Fruit fly (Drosophila melanogaster) whole organism, wandering third instar larva: ENCODE results near the gene Sec16.
A peak's percentile ranks its signal among the peaks of the same experiment; 100 is the strongest.

Experiments used
- Abd-B ChIP-seq: fragments of >200 bp; optimal IDR thresholded peaks from 2 replicates; lab custom pipeline; 2017; ENCODE audit warnings: missing biosample characterization, missing genetic modification characterization
- CG32264 ChIP-seq: fragments of 200-800 bp; sonication (Bioruptor generic); optimal IDR thresholded peaks from 2 replicates; lab custom pipeline; 2016; ENCODE audit warnings: missing biosample characterization, missing genetic modification characterization
- CG9705 ChIP-seq: fragments of 200-800 bp; sonication (Bioruptor generic); optimal IDR thresholded peaks from 2 replicates; lab custom pipeline; 2018; ENCODE audit warnings: missing biosample characterization, mild to moderate bottlenecking, missing genetic modification characterization
- Dif ChIP-seq: fragments of 200-275, 200-300 bp; sonication (Bioruptor generic); optimal IDR thresholded peaks from 2 replicates; lab custom pipeline; 2018; ENCODE audit warnings: missing biosample characterization, missing genetic modification characterization; ENCODE audit not compliant: partially characterized antibody
- GATAd ChIP-seq: sonication (Bioruptor generic); optimal IDR thresholded peaks from 2 replicates; lab custom pipeline; 2016; ENCODE audit warnings: missing biosample characterization, missing genetic modification characterization
- HLH106 ChIP-seq: fragments of 200-800 bp; optimal IDR thresholded peaks from 3 replicates; lab custom pipeline; 2019; ENCODE audit warnings: missing biosample characterization, mild to moderate bottlenecking, missing genetic modification characterization, moderate library complexity
- Hr78 ChIP-seq: fragments of >200 bp; optimal IDR thresholded peaks from 2 replicates; lab custom pipeline; 2017; ENCODE audit warnings: missing biosample characterization, missing genetic modification characterization
- Jra ChIP-seq: sonication (Bioruptor generic); optimal IDR thresholded peaks from 2 replicates; lab custom pipeline; 2016; ENCODE audit warnings: missing biosample characterization, missing genetic modification characterization
- Mio ChIP-seq: sonication (Bioruptor generic); optimal IDR thresholded peaks from 2 replicates; lab custom pipeline; 2016; ENCODE audit warnings: missing biosample characterization, missing genetic modification characterization
- Myc ChIP-seq: fragments of >200 bp; optimal IDR thresholded peaks from 2 replicates; lab custom pipeline; 2017
- N ChIP-seq: fragments of >200 bp; optimal IDR thresholded peaks from 2 replicates; lab custom pipeline; 2018; ENCODE audit warnings: missing biosample characterization, missing external identifiers, missing genetic modification characterization
- OdsH ChIP-seq: fragments of 200-800 bp; sonication (Bioruptor generic); optimal IDR thresholded peaks from 2 replicates; lab custom pipeline; 2016; ENCODE audit warnings: missing biosample characterization, mild to moderate bottlenecking, missing genetic modification characterization
- Rel ChIP-seq, 2 experiments: fragments of 200-800 bp; sonication (Bioruptor generic) in 1 of 2; optimal IDR thresholded peaks; 2 replicates in 1 of 2; 3 replicates in 1 of 2; lab custom pipeline; 2016 to 2019; ENCODE audit warnings: mild to moderate bottlenecking in 2 of 2, missing biosample characterization in 2 of 2, missing genetic modification characterization in 2 of 2, moderate library complexity in 1 of 2
- Sp1 ChIP-seq: fragments of 200-800 bp; sonication (Bioruptor generic); optimal IDR thresholded peaks from 3 replicates; lab custom pipeline; 2019; ENCODE audit warnings: missing biosample characterization, mild to moderate bottlenecking, missing genetic modification characterization, moderate library complexity
- Vsx2 ChIP-seq: fragments of 200-300, 225-300 bp; sonication (Bioruptor generic); optimal IDR thresholded peaks from 2 replicates; lab custom pipeline; 2018; ENCODE audit warnings: missing biosample characterization, missing genetic modification characterization; ENCODE audit not compliant: partially characterized antibody
- br ChIP-seq: fragments of 200-800 bp; sonication (Bioruptor generic); optimal IDR thresholded peaks from 2 replicates; lab custom pipeline; 2016; ENCODE audit warnings: missing biosample characterization, missing genetic modification characterization
- brk ChIP-seq: fragments of 200-800 bp; sonication (Bioruptor generic); optimal IDR thresholded peaks from 2 replicates; lab custom pipeline; 2016; ENCODE audit warnings: missing biosample characterization, mild to moderate bottlenecking, missing genetic modification characterization
- dl ChIP-seq, 2 experiments: fragments of 175-275, 200-275 bp in 1 of 2; fragments of 200-275 bp in 1 of 2; sonication (Bioruptor generic); optimal IDR thresholded peaks; lab custom pipeline; 2018; ENCODE audit warnings: mild to moderate bottlenecking in 2 of 2, missing biosample characterization in 2 of 2, missing genetic modification characterization in 2 of 2, moderate library complexity in 2 of 2; ENCODE audit not compliant: partially characterized antibody in 2 of 2, insufficient read depth in 1 of 2
- ey ChIP-seq: fragments of 200-800 bp; sonication (Bioruptor generic); optimal IDR thresholded peaks from 2 replicates; lab custom pipeline; 2016; ENCODE audit warnings: missing biosample characterization, missing genetic modification characterization
- foxo ChIP-seq, 2 experiments: fragments of 200-800 bp; sonication (Bioruptor generic); optimal IDR thresholded peaks; 2 replicates in 1 of 2; 3 replicates in 1 of 2; lab custom pipeline; 2016 to 2017; ENCODE audit warnings: missing biosample characterization in 2 of 2, missing genetic modification characterization in 2 of 2
- fru ChIP-seq: fragments of 200-800 bp; sonication (Bioruptor generic); optimal IDR thresholded peaks from 3 replicates; lab custom pipeline; 2016; ENCODE audit warnings: missing biosample characterization, mild to moderate bottlenecking, missing genetic modification characterization
- h ChIP-seq: fragments of 200-800 bp; sonication (Bioruptor generic); optimal IDR thresholded peaks from 3 replicates; lab custom pipeline; 2016; ENCODE audit warnings: missing biosample characterization, mild to moderate bottlenecking, missing genetic modification characterization
- jim ChIP-seq: fragments of 175-275, 200-325 bp; sonication (Bioruptor generic); optimal IDR thresholded peaks from 2 replicates; lab custom pipeline; 2016; ENCODE audit warnings: missing biosample characterization, mild to moderate bottlenecking, missing genetic modification characterization
- psq ChIP-seq: fragments of 200-800 bp; sonication (Bioruptor generic); optimal IDR thresholded peaks from 3 replicates; lab custom pipeline; 2017; ENCODE audit warnings: missing biosample characterization, mild to moderate bottlenecking, missing genetic modification characterization, moderate library complexity
- rgr ChIP-seq: fragments of 200-800 bp; sonication (Bioruptor generic); optimal IDR thresholded peaks from 3 replicates; lab custom pipeline; 2016; ENCODE audit warnings: missing biosample characterization, mild to moderate bottlenecking, missing genetic modification characterization
- sage ChIP-seq: fragments of 200-800 bp; sonication (Bioruptor generic); optimal IDR thresholded peaks from 2 replicates; lab custom pipeline; 2016; ENCODE audit warnings: missing biosample characterization, mild to moderate bottlenecking, missing genetic modification characterization
- sv ChIP-seq: fragments of 200-800 bp; sonication (Bioruptor generic); optimal IDR thresholded peaks from 3 replicates; lab custom pipeline; 2016; ENCODE audit warnings: missing biosample characterization, missing genetic modification characterization
- tai ChIP-seq: sonication (Bioruptor generic); optimal IDR thresholded peaks from 2 replicates; lab custom pipeline; 2016; ENCODE audit warnings: missing biosample characterization, missing genetic modification characterization
- usp ChIP-seq: fragments of >200 bp; optimal IDR thresholded peaks from 2 replicates; lab custom pipeline; 2017; ENCODE audit warnings: missing biosample characterization, missing genetic modification characterization
- woc ChIP-seq: sonication (Bioruptor generic); optimal IDR thresholded peaks from 2 replicates; lab custom pipeline; 2016; ENCODE audit warnings: missing biosample characterization, mild to moderate bottlenecking, missing genetic modification characterization

The Sec16 gene

DNA sequence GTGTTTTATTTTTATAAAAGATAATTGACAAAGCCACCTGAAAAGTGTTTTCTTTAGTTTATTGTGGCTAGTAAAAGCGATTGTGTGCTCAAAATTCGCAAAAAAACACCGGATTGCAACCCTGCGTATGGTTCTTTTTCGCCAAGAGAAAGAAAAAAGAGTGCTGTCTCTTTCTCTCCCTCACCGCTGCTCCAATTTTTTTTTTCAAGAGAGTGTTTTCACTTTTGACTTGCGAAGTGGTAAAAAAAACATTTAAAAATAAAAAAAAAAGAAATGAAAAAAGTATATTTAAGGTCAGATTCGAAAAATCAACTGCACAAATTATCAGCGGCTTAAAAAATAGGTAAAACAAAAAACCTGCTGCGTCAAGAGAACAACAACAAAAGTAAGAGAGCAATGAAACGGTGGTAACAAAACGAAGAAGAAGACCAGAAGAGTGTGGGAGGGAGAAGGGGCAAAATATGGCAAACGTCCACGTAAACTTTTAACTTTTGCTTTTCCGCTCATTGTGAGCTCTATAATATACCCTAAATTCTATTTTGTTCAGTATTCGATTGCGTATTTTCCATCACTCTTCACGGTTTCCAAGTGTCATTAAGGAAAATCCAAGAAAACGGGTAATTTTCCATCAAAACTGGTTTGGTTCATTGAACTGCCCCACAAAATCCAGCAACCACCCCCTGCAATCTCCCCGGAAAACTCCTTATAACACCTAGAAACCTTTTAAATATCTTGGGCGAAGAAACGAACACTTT, 683 bp downstream of the Sec16 start:
- TF ChIP-seq Sp1 (GFP tag; lab: Kevin White, UChicago) = peak; percentile 95
- peak; percentile 12 for TF ChIP-seq h (GFP tag; lab: Kevin White, UChicago)
- TF ChIP-seq Vsx2 (GFP tag; lab: Kevin White, UChicago) = peak; percentile 72
- TF ChIP-seq Hr78 (GFP tag; lab: Kevin White, UChicago) = no peak
- TF ChIP-seq usp = no peak
- no peak for TF ChIP-seq tai (GFP tag; lab: Kevin White, UChicago)
- TF ChIP-seq brk (GFP tag; lab: Kevin White, UChicago) = no peak
- TF ChIP-seq psq (GFP tag; lab: Kevin White, UChicago) = peak; percentile 14
- TF ChIP-seq foxo (GFP tag; optimal IDR thresholded peaks at IDR 0.05; lab: Kevin White, UChicago) = no peak
- TF ChIP-seq CG32264 (GFP tag; lab: Kevin White, UChicago) = peak; percentile 46
- TF ChIP-seq Rel (GFP tag; optimal IDR thresholded peaks at IDR 0.05; lab: Kevin White, UChicago) = peak; percentile 4
- peak; percentile 63 for TF ChIP-seq Rel (tag; optimal IDR thresholded peaks at IDR 0.05; lab: Kevin White, UChicago)
- peak; percentile 36 for TF ChIP-seq Jra
- peak; percentile 4 for TF ChIP-seq HLH106
- peak; percentile 31 for TF ChIP-seq br (GFP tag; lab: Kevin White, UChicago)
- peak; percentile 73 for TF ChIP-seq rgr (GFP tag; lab: Kevin White, UChicago)

DNA sequence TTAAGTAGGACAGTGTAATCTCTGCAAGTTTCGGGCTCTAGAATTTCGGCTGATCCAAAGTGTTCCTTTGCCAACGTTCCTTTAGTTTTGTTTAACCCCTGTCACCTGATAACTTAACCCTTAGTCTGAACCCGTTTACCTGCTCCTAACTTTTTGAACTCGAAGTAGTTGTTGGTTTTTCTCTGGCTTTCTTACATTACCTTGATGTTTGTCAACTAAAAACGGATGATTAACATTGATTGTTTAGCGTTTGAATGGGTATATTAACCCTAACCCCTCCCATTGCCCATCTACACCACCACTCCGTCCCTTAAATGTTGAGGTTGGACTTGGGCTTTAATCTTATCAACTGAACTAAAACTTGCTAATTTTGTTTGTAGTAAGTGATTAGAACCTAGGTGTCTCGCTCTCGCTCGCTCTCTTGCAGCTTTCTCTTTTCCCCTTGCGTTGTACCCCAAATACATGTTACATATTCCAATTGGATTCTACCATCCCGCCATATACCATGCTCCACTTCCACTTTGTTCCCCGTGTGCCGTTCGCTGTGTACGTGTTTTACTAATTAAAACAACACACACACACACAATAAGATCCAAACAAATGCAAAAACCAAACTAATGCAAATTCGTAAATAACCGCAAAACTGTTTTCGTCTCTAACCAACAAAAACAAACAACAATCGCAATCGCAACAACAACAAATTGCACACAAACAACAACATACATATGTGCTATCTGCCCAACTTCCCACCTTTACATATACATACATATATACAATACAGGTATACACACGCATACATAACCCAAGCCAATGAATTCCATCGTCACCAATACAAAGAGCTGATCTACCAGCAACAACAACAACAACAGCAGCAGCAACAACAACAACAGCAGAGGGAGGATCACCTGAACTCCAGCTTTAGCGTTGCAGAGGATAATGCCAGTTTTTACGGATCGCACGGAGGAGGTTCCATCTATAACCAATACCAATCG, 5.3 kb downstream of the Sec16 start:
- no peak for TF ChIP-seq Mio (GFP tag; lab: Kevin White, UChicago)
- no peak for TF ChIP-seq fru
- TF ChIP-seq sv = no peak
- TF ChIP-seq tai (GFP tag; lab: Kevin White, UChicago) = no peak
- no peak for TF ChIP-seq brk (GFP tag; lab: Kevin White, UChicago)
- no peak for TF ChIP-seq jim
- no peak for TF ChIP-seq OdsH (GFP tag; lab: Kevin White, UChicago)
- no peak for TF ChIP-seq dl (GFP tag; optimal IDR thresholded peaks at IDR 0.05; lab: Kevin White, UChicago; ENCODE audit: insufficient read depth in 1 of 2, partially characterized antibody in 2 of 2)
- no peak for TF ChIP-seq Abd-B (GFP tag; lab: Kevin White, UChicago)
- TF ChIP-seq h (GFP tag; lab: Kevin White, UChicago) = no peak
- TF ChIP-seq Jra = no peak
- no peak for TF ChIP-seq N (GFP tag; lab: Kevin White, UChicago)
- TF ChIP-seq CG9705 = no peak
- TF ChIP-seq GATAd (GFP tag; lab: Kevin White, UChicago) = no peak
- no peak for TF ChIP-seq Myc (lab: Kevin White, UChicago)
- no peak for TF ChIP-seq woc (GFP tag; lab: Kevin White, UChicago)

DNA sequence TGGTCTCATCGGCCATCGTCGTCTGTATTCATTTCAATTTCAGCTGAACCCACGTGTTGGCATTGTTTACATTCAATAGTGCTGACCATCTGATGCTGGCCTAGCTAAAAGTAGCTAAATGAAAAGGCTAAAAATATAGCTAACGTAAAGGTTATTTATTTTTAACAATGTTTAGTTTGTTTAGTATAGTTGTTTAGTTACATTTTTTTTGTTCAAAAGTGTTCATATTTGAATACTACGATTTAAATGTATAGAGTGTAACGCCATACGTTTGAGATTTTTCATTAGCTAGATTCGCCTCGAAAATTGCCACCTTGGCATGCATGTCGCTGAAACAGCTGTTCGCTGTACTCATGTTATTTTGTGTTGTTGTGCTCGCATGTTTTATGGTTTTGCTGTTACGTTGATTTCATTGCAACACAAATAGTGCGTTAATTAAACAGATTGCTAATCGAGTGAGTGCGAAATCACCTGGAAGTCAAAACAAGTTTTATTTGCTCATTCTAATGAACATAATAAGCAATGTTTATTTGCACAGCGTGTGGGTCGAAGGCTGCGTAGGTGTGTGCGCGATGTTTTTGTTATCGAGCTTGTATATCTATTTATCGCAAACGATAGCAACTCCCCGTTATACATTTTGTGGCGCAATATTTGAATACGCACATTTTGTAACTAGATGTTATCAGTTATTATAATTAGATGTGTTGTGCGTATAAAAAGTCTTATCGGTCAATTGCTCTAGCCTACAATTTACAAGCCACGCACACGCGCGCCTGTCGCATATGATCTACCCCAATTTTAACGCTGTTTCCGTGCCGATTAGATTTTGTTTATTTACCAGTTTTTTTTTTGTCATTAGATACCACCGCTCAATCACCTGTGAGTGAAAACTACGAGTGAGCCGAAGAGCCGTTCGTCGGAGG, 15.9 kb downstream of the Sec16 start, which contains the start of the genes CG1463 and Fpgs1:
Gene CG1463, minus strand, starts transcription at position 132 of the 923 bp plus-strand sequence.
Gene Fpgs1, plus strand, starts transcription at position 332 of the 923 bp plus-strand sequence.
- TF ChIP-seq br (GFP tag; lab: Kevin White, UChicago) (no peak), Jra (peak; percentile 55), ey (GFP tag; lab: Kevin White, UChicago) (peak; percentile 14), Vsx2 (GFP tag; lab: Kevin White, UChicago) (no peak), CG9705 (peak; percentile 31), Dif (GFP tag; lab: Kevin White, UChicago) (no peak), sage (no peak), Myc (lab: Kevin White, UChicago) (peak; percentile 99), OdsH (GFP tag; lab: Kevin White, UChicago) (no peak), psq (GFP tag; lab: Kevin White, UChicago) (peak; percentile 30), HLH106 (no peak), tai (GFP tag; lab: Kevin White, UChicago) (no peak)
